Worm (Caenorhabditis elegans): ENCODE measurements around the gene F10E9.10.
A peak's percentile ranks its signal among the peaks of the same experiment; 100 is the strongest.

Gene F10E9.10

ce11 chrIII:8325574-8326513 lies 5.8 kb upstream of the F10E9.10 start, which contains the start of gene ZC262.13 (continued):
- TF ChIP-seq zip-11 (GFP tag; IDR thresholded peaks at IDR 0.05), result no peak
- no peak for TF ChIP-seq snpc-1.2 (GFP tag; IDR thresholded peaks at IDR 0.05)
- TF ChIP-seq daf-12 (tag; optimal IDR thresholded peaks at IDR 0.05), result no peak
- TF ChIP-seq lin-15B (tag; optimal IDR thresholded peaks at IDR 0.05), result no peak
- TF ChIP-seq zfp-3 (GFP tag; conservative IDR thresholded peaks at IDR 0.05), result 0 out of 2 replicates have a peak, but pooled peaks have one; percentile 58
- no peak for TF ChIP-seq D1046.2 (GFP tag; IDR thresholded peaks at IDR 0.05)
- TF ChIP-seq fkh-10 (GFP tag; optimal IDR thresholded peaks at IDR 0.05), result no peak
- TF ChIP-seq skn-1 (tag; optimal IDR thresholded peaks at IDR 0.05), result no peak
- no peak for TF ChIP-seq tag-97 (GFP tag; IDR thresholded peaks at IDR 0.05)
- TF ChIP-seq T26A8.4 (GFP tag; IDR thresholded peaks at IDR 0.05), result peak; percentile 25; the same call in 1 of the 2 replicates
- no peak for TF ChIP-seq set-16 (GFP tag; IDR thresholded peaks at IDR 0.05)
- TF ChIP-seq Y5F2A.4 (GFP tag; optimal IDR thresholded peaks at IDR 0.05), result no peak
- peak; percentile 12; the same call in 1 of the 2 replicates for TF ChIP-seq php-3 (GFP tag; IDR thresholded peaks at IDR 0.05)
- no peak for TF ChIP-seq ceh-20 (GFP tag; IDR thresholded peaks at IDR 0.05)
- no peak for TF ChIP-seq daf-16 (GFP tag; optimal IDR thresholded peaks at IDR 0.05)
- TF ChIP-seq daf-16 (tag; optimal IDR thresholded peaks at IDR 0.05), result peak; percentile 49
- no peak for TF ChIP-seq saeg-2 (GFP tag; IDR thresholded peaks at IDR 0.05)
- no peak for TF ChIP-seq hif-1 (tag; optimal IDR thresholded peaks at IDR 0.05)
- TF ChIP-seq nhr-41 (GFP tag; IDR thresholded peaks at IDR 0.05), result no peak
- TF ChIP-seq zip-2 (tag; optimal IDR thresholded peaks at IDR 0.05), result no peak
- TF ChIP-seq ctbp-1 (GFP tag; IDR thresholded peaks at IDR 0.05), result no peak
- TF ChIP-seq nhr-48 (tag; optimal IDR thresholded peaks at IDR 0.05), result peak; percentile 2
- TF ChIP-seq dve-1 (tag; optimal IDR thresholded peaks at IDR 0.05; ENCODE audit: insufficient read depth), result peak; percentile 82

- TF ChIP-seq fos-1 (tag; optimal IDR thresholded peaks at IDR 0.05) (no peak), dmd-6 (GFP tag; IDR thresholded peaks at IDR 0.05) (peak; percentile 26; the same call in 1 of the 2 replicates), ceh-82 (tag; optimal IDR thresholded peaks at IDR 0.05) (no peak), vab-7 (GFP tag; IDR thresholded peaks at IDR 0.05) (no peak), dve-1 (tag; optimal IDR thresholded peaks at IDR 0.05; ENCODE audit: insufficient read depth) (peak; percentile 54), arid-1 (GFP tag; conservative IDR thresholded peaks at IDR 0.05) (no peak), hlh-11 (tag; optimal IDR thresholded peaks at IDR 0.05) (peak; percentile 30), nhr-42 (GFP tag; IDR thresholded peaks at IDR 0.05) (no peak), lsy-2 (tag; optimal IDR thresholded peaks at IDR 0.05) (peak in 1 of 2 experiments; percentile 31), nhr-10 (tag; optimal IDR thresholded peaks at IDR 0.05) (no peak), pqm-1 (tag; optimal IDR thresholded peaks at IDR 0.05) (peak; percentile 4), snpc-4 (tag; optimal IDR thresholded peaks at IDR 0.05) (no peak), daf-16 (GFP tag; optimal IDR thresholded peaks at IDR 0.05) (no peak), daf-16 (tag; optimal IDR thresholded peaks at IDR 0.05) (peak; percentile 43), spr-3 (GFP tag; optimal IDR thresholded peaks at IDR 0.05) (no peak), aha-1 (tag) (peak; percentile 9), mep-1 (tag; optimal IDR thresholded peaks at IDR 0.05) (peak; percentile 5), mdl-1 (tag; optimal IDR thresholded peaks at IDR 0.05) (peak in 1 of 2 experiments; percentile 14), nhr-48 (tag; optimal IDR thresholded peaks at IDR 0.05) (no peak), nhr-28 (tag; optimal IDR thresholded peaks at IDR 0.05) (peak; percentile 1), hlh-30 (tag; optimal IDR thresholded peaks at IDR 0.05; ENCODE audit: insufficient read depth) (peak; percentile 66), Y75B8A.6 (GFP tag; IDR thresholded peaks at IDR 0.05) (no peak), nhr-6 (tag; optimal IDR thresholded peaks at IDR 0.05) (no peak), skn-1 (tag; optimal IDR thresholded peaks at IDR 0.05) (no peak)
Observed at ce11 chrIII:8324412-8324811, 4.3 kb upstream of the F10E9.10 start, which contains the start of gene F10E9.12. Gene F10E9.12, plus strand, starts transcription at chrIII:8324542.

All from whole organism, L4 larva.